Worm (Caenorhabditis elegans) whole organism, L4 larva: ENCODE results near the gene gsto-1.

Source experiments
- F37D6.2 ChIP-seq: sonication (generic microtip); optimal IDR thresholded peaks from 2 replicates; lab custom pipeline; 2016; ENCODE audit warnings: mild to moderate bottlenecking, missing genetic modification characterization, missing compliant biosample characterization
- F44E2.7 ChIP-seq: fragments of 200-800 bp; sonication (Bioruptor generic); IDR thresholded peaks from 2 replicates; pipeline ENCODE4 v2.1.2; 2022; ENCODE audit warnings: missing genetic modification characterization, missing compliant biosample characterization
- Y105C5A.15 ChIP-seq: fragments of 200-800 bp; sonication (Bioruptor generic); IDR thresholded peaks from 2 replicates; pipeline ENCODE4 v1.3.6; 2022; ENCODE audit warnings: missing genetic modification characterization, missing compliant biosample characterization
- Y75B8A.6 ChIP-seq: fragments of 200-800 bp; sonication (Bioruptor generic); IDR thresholded peaks from 2 replicates; pipeline ENCODE4 v1.3.6; 2022; ENCODE audit warnings: missing genetic modification reagents, missing genetic modification characterization, missing compliant biosample characterization
- aly-2 ChIP-seq: sonication (generic microtip); optimal IDR thresholded peaks from 2 replicates; lab custom pipeline; 2018; ENCODE audit warnings: missing biosample characterization, missing genetic modification characterization
- ceh-28 ChIP-seq: fragments of 150-350 bp; optimal IDR thresholded peaks from 2 replicates; lab custom pipeline; 2014; ENCODE audit warnings: missing biosample characterization, missing genetic modification reagents, missing genetic modification characterization
- ceh-32 ChIP-seq: sonication (generic microtip); optimal IDR thresholded peaks from 2 replicates; lab custom pipeline; 2016; ENCODE audit warnings: mild to moderate bottlenecking, missing genetic modification characterization, missing compliant biosample characterization; ENCODE audit not compliant: poor library complexity
- ces-1 ChIP-seq: fragments of 150-350 bp; sonication (generic microtip); optimal IDR thresholded peaks from 4 replicates; lab custom pipeline; 2014; ENCODE audit warnings: missing biosample characterization, missing genetic modification reagents, missing genetic modification characterization
- ctbp-1 ChIP-seq: fragments of 200-800 bp; sonication (Bioruptor generic); IDR thresholded peaks from 2 replicates; pipeline ENCODE4 v1.3.6; 2022; ENCODE audit warnings: missing genetic modification reagents, missing genetic modification characterization, missing compliant biosample characterization
- daf-19 ChIP-seq: fragments of 200-800 bp; sonication (Bioruptor generic); conservative IDR thresholded peaks from 2 replicates; pipeline ENCODE4 v1.3.6; 2022; ENCODE audit warnings: missing genetic modification characterization, missing compliant biosample characterization
- dmd-8 ChIP-seq: fragments of 200-800 bp; sonication (Bioruptor generic); IDR thresholded peaks from 2 replicates; pipeline ENCODE4 v1.3.6; 2022; ENCODE audit warnings: missing genetic modification characterization, missing compliant biosample characterization
- duxl-1 ChIP-seq: sonication (generic microtip); optimal IDR thresholded peaks from 2 replicates; lab custom pipeline; 2016; ENCODE audit warnings: mild to moderate bottlenecking, missing genetic modification characterization, moderate library complexity, missing compliant biosample characterization; ENCODE audit not compliant: poor library complexity
- egl-27 ChIP-seq: sonication (generic microtip); optimal IDR thresholded peaks from 3 replicates; lab custom pipeline; 2017; ENCODE audit warnings: missing biosample characterization, missing genetic modification reagents, missing genetic modification characterization
- fkh-10 ChIP-seq: fragments of 150-350 bp; optimal IDR thresholded peaks from 2 replicates; lab custom pipeline; 2014; ENCODE audit warnings: missing biosample characterization, missing genetic modification reagents, missing genetic modification characterization
- hlh-11 ChIP-seq: fragments of 200-800 bp; sonication (Bioruptor generic); optimal IDR thresholded peaks from 2 replicates; lab custom pipeline; 2018; ENCODE audit warnings: mild to moderate bottlenecking, missing genetic modification characterization, missing compliant biosample characterization
- lin-1 ChIP-seq: fragments of 200-800 bp; sonication (Bioruptor generic); IDR thresholded peaks from 2 replicates; pipeline ENCODE4 v1.3.6; 2022; ENCODE audit warnings: missing genetic modification reagents, missing genetic modification characterization, missing compliant biosample characterization
- lin-15B ChIP-seq: fragments of 150-350 bp; sonication (generic microtip); optimal IDR thresholded peaks from 3 replicates; lab custom pipeline; 2014; ENCODE audit warnings: missing biosample characterization, missing genetic modification characterization
- lin-38 ChIP-seq: fragments of 200-800 bp; sonication (Bioruptor generic); IDR thresholded peaks from 2 replicates; pipeline ENCODE4 v1.3.6; 2022; ENCODE audit warnings: missing genetic modification reagents, missing genetic modification characterization, missing compliant biosample characterization
- madf-9 ChIP-seq: fragments of 200-800 bp; sonication (Bioruptor generic); conservative IDR thresholded peaks from 2 replicates; pipeline ENCODE4 v1.3.6; 2022; ENCODE audit warnings: missing genetic modification reagents, missing genetic modification characterization, missing compliant biosample characterization
- mxl-2 ChIP-seq: fragments of 200-800 bp; sonication (Bioruptor generic); conservative IDR thresholded peaks from 2 replicates; pipeline ENCODE4 v1.3.6; 2022; ENCODE audit warnings: missing genetic modification reagents, missing genetic modification characterization, missing compliant biosample characterization
- mxl-3 ChIP-seq: fragments of 200-800 bp; sonication (Bioruptor generic); optimal IDR thresholded peaks from 2 replicates; lab custom pipeline; 2018; ENCODE audit warnings: mild to moderate bottlenecking, missing genetic modification characterization, missing compliant biosample characterization
- nhr-10 ChIP-seq: fragments of 150-350 bp; optimal IDR thresholded peaks from 2 replicates; lab custom pipeline; 2014; ENCODE audit warnings: missing biosample characterization, missing genetic modification characterization
- nhr-102 ChIP-seq: sonication (generic microtip); optimal IDR thresholded peaks from 2 replicates; lab custom pipeline; 2016; ENCODE audit warnings: mild to moderate bottlenecking, missing genetic modification characterization, moderate library complexity, missing compliant biosample characterization
- nhr-25 ChIP-seq: sonication (generic microtip); optimal IDR thresholded peaks from 2 replicates; lab custom pipeline; 2017; ENCODE audit warnings: missing genetic modification characterization, mild to moderate bottlenecking, missing compliant biosample characterization, antibody characterized with exemption, moderate library complexity, borderline replicate concordance; ENCODE audit not compliant: insufficient read depth
- nhr-42 ChIP-seq: fragments of 200-800 bp; sonication (Bioruptor generic); IDR thresholded peaks from 2 replicates; pipeline ENCODE4 v1.3.6; 2022; ENCODE audit warnings: missing genetic modification characterization, missing compliant biosample characterization
- nhr-77 ChIP-seq: fragments of 150-350 bp; optimal IDR thresholded peaks from 2 replicates; lab custom pipeline; 2014; ENCODE audit warnings: missing biosample characterization, missing genetic modification characterization
- saeg-2 ChIP-seq: fragments of 200-800 bp; sonication (Bioruptor generic); IDR thresholded peaks from 2 replicates; pipeline ENCODE4 v1.3.6; 2022; ENCODE audit warnings: missing genetic modification reagents, missing genetic modification characterization, missing compliant biosample characterization
- snpc-1.2 ChIP-seq: fragments of 200-800 bp; sonication (Bioruptor generic); IDR thresholded peaks from 2 replicates; pipeline ENCODE4 v1.3.6; 2022; ENCODE audit warnings: missing genetic modification reagents, missing genetic modification characterization, missing compliant biosample characterization
- spr-3 ChIP-seq: fragments of 200-800 bp; sonication (Bioruptor generic); optimal IDR thresholded peaks from 2 replicates; lab custom pipeline; 2018; ENCODE audit warnings: mild to moderate bottlenecking, missing genetic modification characterization, missing compliant biosample characterization
- tag-97 ChIP-seq: fragments of 200-800 bp; sonication (Bioruptor generic); IDR thresholded peaks from 2 replicates; pipeline ENCODE4 v1.3.6; 2022; ENCODE audit warnings: missing genetic modification characterization, missing compliant biosample characterization
- unc-62 ChIP-seq, 3 experiments: fragments of 150-350 bp in 1 of 3; sonication (generic microtip); optimal IDR thresholded peaks in 2 of 3; peaks in 1 of 3; 1 replicate in 1 of 3; 2 replicates in 2 of 3; lab custom pipeline; 2014 to 2017; ENCODE audit warnings: missing biosample characterization in 3 of 3, missing genetic modification characterization in 3 of 3, missing genetic modification reagents in 3 of 3, missing genotype in 1 of 3
- zag-1 ChIP-seq: fragments of 150-350 bp; optimal IDR thresholded peaks from 2 replicates; lab custom pipeline; 2014; ENCODE audit warnings: missing biosample characterization, missing genetic modification characterization
- zfp-2 ChIP-seq: sonication (generic microtip); optimal IDR thresholded peaks from 2 replicates; lab custom pipeline; 2016; ENCODE audit warnings: mild to moderate bottlenecking, missing genetic modification characterization, missing compliant biosample characterization
- zip-11 ChIP-seq: fragments of 200-800 bp; sonication (Bioruptor generic); IDR thresholded peaks from 2 replicates; pipeline ENCODE4 v1.3.6; 2022; ENCODE audit warnings: missing genetic modification characterization, missing compliant biosample characterization
- ztf-11 ChIP-seq: fragments of 150-350 bp; optimal IDR thresholded peaks from 2 replicates; lab custom pipeline; 2014; ENCODE audit warnings: missing biosample characterization, missing genetic modification characterization

The gsto-1 gene

ce11 chrIII:7924821-7925220 lies 22.0 kb downstream of the gsto-1 start, which contains the start of gene tag-250:
TSS of gene tag-250 (minus strand) at chrIII:7924921.
- TF ChIP-seq unc-62 (GFP tag; optimal IDR thresholded peaks at IDR 0.05 in 1 of 2; lab: Kevin White, UChicago): peak in 1 of 2 experiments; percentile 72
- TF ChIP-seq unc-62 (tag; optimal IDR thresholded peaks at IDR 0.05; lab: Kevin White, UChicago): no peak
- TF ChIP-seq saeg-2 (GFP tag; lab: Robert Waterston, UW): no peak

- TF ChIP-seq ces-1 (no peak), ztf-11 (tag; lab: Kevin White, UChicago) (no peak), mxl-2 (no peak), ceh-32 (no peak), nhr-42 (GFP tag; lab: Robert Waterston, UW) (no peak), nhr-102 (tag; lab: Kevin White, UChicago) (no peak), F37D6.2 (no peak), nhr-77 (tag; lab: Kevin White, UChicago) (no peak)
These were observed 24.6 kb downstream of the gsto-1 start, which contains the start of gene C29E4.17 for ce11 chrIII:7922207-7922606. TSS of gene C29E4.17 (plus strand) at chrIII:7922507.

ce11 chrIII:7919823-7920222 lies 27.0 kb downstream of the gsto-1 start, which contains the start of gene C29E4.14:
TSS of gene C29E4.14 (plus strand) at chrIII:7920123.
- TF ChIP-seq zfp-2 (tag; lab: Kevin White, UChicago): no peak
- no peak for TF ChIP-seq nhr-102 (tag; lab: Kevin White, UChicago)
- no peak for TF ChIP-seq zag-1 (tag; lab: Kevin White, UChicago)
- no peak for TF ChIP-seq fkh-10 (GFP tag; lab: Kevin White, UChicago)
- no peak for TF ChIP-seq daf-19
- TF ChIP-seq F44E2.7 (GFP tag; lab: Robert Waterston, UW): no peak
- no peak for TF ChIP-seq ztf-11 (tag; lab: Kevin White, UChicago)
- TF ChIP-seq Y75B8A.6 (GFP tag; lab: Robert Waterston, UW): no peak
- TF ChIP-seq mxl-3 (GFP tag; lab: Kevin White, UChicago): no peak
- TF ChIP-seq spr-3 (GFP tag; lab: Kevin White, UChicago): no peak
- TF ChIP-seq ctbp-1 (GFP tag; lab: Robert Waterston, UW): no peak

ce11 chrIII:7917667-7918066 lies 29.2 kb downstream of the gsto-1 start, which contains the start of gene gly-3:
TSS of gene gly-3 (minus strand) at chrIII:7917767.
- TF ChIP-seq lin-1 (GFP tag; lab: Robert Waterston, UW) (no peak), aly-2 (no peak)
- TF ChIP-seq, all 104 proteins: peak for 0

ce11 chrIII:7913488-7913887 lies 33.3 kb downstream of the gsto-1 start, which contains the start of gene ZK688.12:
TSS of gene ZK688.12 (minus strand) at chrIII:7913588.
- TF ChIP-seq lin-15B (tag; lab: Kevin White, UChicago): no peak
- no peak for TF ChIP-seq unc-62 (GFP tag; optimal IDR thresholded peaks at IDR 0.05 in 1 of 2; lab: Kevin White, UChicago)
- TF ChIP-seq unc-62 (tag; optimal IDR thresholded peaks at IDR 0.05; lab: Kevin White, UChicago): no peak
- TF ChIP-seq Y105C5A.15 (GFP tag; lab: Robert Waterston, UW): no peak
- no peak for TF ChIP-seq lin-38 (GFP tag; lab: Robert Waterston, UW)
- TF ChIP-seq egl-27 (tag; lab: Kevin White, UChicago): no peak
- no peak for TF ChIP-seq aly-2
- TF ChIP-seq duxl-1: no peak
- TF ChIP-seq ceh-28 (tag; lab: Kevin White, UChicago): no peak
- TF ChIP-seq nhr-10: no peak
- no peak for TF ChIP-seq nhr-25 (tag; lab: Kevin White, UChicago)
- no peak for TF ChIP-seq zip-11 (GFP tag; lab: Robert Waterston, UW)
- TF ChIP-seq F44E2.7 (GFP tag; lab: Robert Waterston, UW): no peak
- TF ChIP-seq snpc-1.2: no peak
- TF ChIP-seq dmd-8: no peak
- TF ChIP-seq zag-1 (tag; lab: Kevin White, UChicago): no peak
- no peak for TF ChIP-seq hlh-11
- TF ChIP-seq madf-9 (GFP tag; lab: Robert Waterston, UW): no peak
- no peak for TF ChIP-seq tag-97 (GFP tag; lab: Robert Waterston, UW)
